Worm (Caenorhabditis elegans): ENCODE data around the gene nft-1.

- TF ChIP-seq nhr-12 (tag; optimal IDR thresholded peaks at IDR 0.05) (no peak), snpc-4 (tag; optimal IDR thresholded peaks at IDR 0.05) (no peak), lsy-2 (tag; optimal IDR thresholded peaks at IDR 0.05) (no peak), elt-1 (tag; optimal IDR thresholded peaks at IDR 0.05; ENCODE audit: borderline replicate concordance, insufficient read depth) (no peak), ces-1 (GFP tag; optimal IDR thresholded peaks at IDR 0.05) (no peak), pha-4 (tag; optimal IDR thresholded peaks at IDR 0.05) (peak; percentile 90), nhr-2 (tag; optimal IDR thresholded peaks at IDR 0.05) (no peak), unc-39 (tag; optimal IDR thresholded peaks at IDR 0.05) (no peak), lin-13 (tag; optimal IDR thresholded peaks at IDR 0.05) (no peak), mls-2 (tag; optimal IDR thresholded peaks at IDR 0.05) (no peak)
Observed at ce11 chrIII:11947527-11947926, 23.8 kb downstream of the nft-1 start.
